Worm (Caenorhabditis elegans) whole organism, young adult: ENCODE measurements around the gene degl-2.

Source experiments
- F23B12.7 ChIP-seq: sonication (generic microtip); optimal IDR thresholded peaks from 2 replicates; lab custom pipeline; 2017; ENCODE audit warnings: missing genetic modification characterization, mild to moderate bottlenecking, missing compliant biosample characterization, antibody characterized with exemption, moderate library complexity; ENCODE audit not compliant: insufficient read depth
- K11D2.4 ChIP-seq: fragments of 200-800 bp; sonication (Bioruptor generic); IDR thresholded peaks from 2 replicates; pipeline ENCODE4 v1.3.6; 2022; ENCODE audit warnings: missing genetic modification reagents, missing genetic modification characterization, missing compliant biosample characterization
- T07F8.4 ChIP-seq: sonication (generic microtip); optimal IDR thresholded peaks from 2 replicates; lab custom pipeline; 2016; ENCODE audit warnings: mild to moderate bottlenecking, missing genetic modification characterization, moderate library complexity, missing compliant biosample characterization
- Y53F4B.3 ChIP-seq: fragments of 200-800 bp; sonication (Bioruptor generic); IDR thresholded peaks from 2 replicates; pipeline ENCODE4 v1.3.6; 2022; ENCODE audit warnings: missing genetic modification reagents, missing genetic modification characterization, missing compliant biosample characterization
- Y56A3A.18 ChIP-seq: fragments of 200-800 bp; sonication (Bioruptor generic); IDR thresholded peaks from 2 replicates; pipeline ENCODE4 v1.3.6; 2022; ENCODE audit warnings: missing genetic modification reagents, missing genetic modification characterization, missing compliant biosample characterization
- Y95B8A.8 ChIP-seq: fragments of 200-800 bp; sonication (Bioruptor generic); IDR thresholded peaks from 2 replicates; pipeline ENCODE4 v1.3.6; 2022; ENCODE audit warnings: missing genetic modification reagents, missing genetic modification characterization, missing compliant biosample characterization
- ZK185.1 ChIP-seq: sonication (generic microtip); optimal IDR thresholded peaks from 2 replicates; lab custom pipeline; 2016; ENCODE audit warnings: mild to moderate bottlenecking, missing genetic modification characterization, missing compliant biosample characterization; ENCODE audit not compliant: poor library complexity, severe bottlenecking
- athp-1 ChIP-seq: sonication (generic microtip); optimal IDR thresholded peaks from 2 replicates; lab custom pipeline; 2017; ENCODE audit warnings: mild to moderate bottlenecking, missing genetic modification characterization, missing compliant biosample characterization
- attf-5 ChIP-seq: fragments of 200-800 bp; sonication (Bioruptor generic); optimal IDR thresholded peaks from 2 replicates; lab custom pipeline; 2018; ENCODE audit warnings: mild to moderate bottlenecking, missing genetic modification characterization, missing compliant biosample characterization
- bed-1 ChIP-seq: fragments of 200-800 bp; sonication (Bioruptor generic); IDR thresholded peaks from 2 replicates; pipeline ENCODE4 v1.3.6; 2022; ENCODE audit warnings: missing genetic modification reagents, missing genetic modification characterization, missing compliant biosample characterization
- cebp-1 ChIP-seq, 2 experiments: fragments of 200-800 bp in 1 of 2; sonication (Bioruptor generic) in 1 of 2; sonication (generic microtip) in 1 of 2; IDR thresholded peaks in 1 of 2; optimal IDR thresholded peaks in 1 of 2; 2 replicates each; pipeline versions ENCODE4 v1.3.6 to Lab custom; 2017 to 2022; ENCODE audit warnings: missing compliant biosample characterization in 2 of 2, missing genetic modification characterization in 2 of 2, mild to moderate bottlenecking in 1 of 2, missing genetic modification reagents in 1 of 2, moderate library complexity in 1 of 2
- cebp-2 ChIP-seq: fragments of 200-800 bp; sonication (Bioruptor generic); IDR thresholded peaks from 2 replicates; pipeline ENCODE4 v1.3.6; 2022; ENCODE audit warnings: missing genetic modification characterization, missing compliant biosample characterization
- ceh-58 ChIP-seq: fragments of 200-800 bp; sonication (Bioruptor generic); IDR thresholded peaks from 2 replicates; pipeline ENCODE4 v1.3.6; 2022; ENCODE audit warnings: missing genetic modification characterization, missing compliant biosample characterization
- efl-1 ChIP-seq: fragments of 150-350 bp; optimal IDR thresholded peaks from 2 replicates; lab custom pipeline; 2014; ENCODE audit warnings: missing biosample characterization, missing genetic modification reagents, missing genetic modification characterization
- egl-44 ChIP-seq: fragments of 200-800 bp; sonication (Bioruptor generic); IDR thresholded peaks from 2 replicates; pipeline ENCODE4 v1.3.6; 2022; ENCODE audit warnings: missing genetic modification reagents, missing genetic modification characterization, missing compliant biosample characterization
- ekl-4 ChIP-seq: fragments of 200-800 bp; sonication (Bioruptor generic); IDR thresholded peaks from 2 replicates; pipeline ENCODE4 v1.3.6; 2022; ENCODE audit warnings: missing genetic modification reagents, missing genetic modification characterization, missing compliant biosample characterization
- him-1 ChIP-seq: sonication (generic microtip); optimal IDR thresholded peaks from 2 replicates; lab custom pipeline; 2016; ENCODE audit warnings: missing genotype, missing genetic modification reagents, missing genetic modification characterization, missing compliant biosample characterization
- hsf-1 ChIP-seq: fragments of 200-800 bp; sonication (Bioruptor generic); IDR thresholded peaks from 2 replicates; pipeline ENCODE4 v1.3.6; 2022; ENCODE audit warnings: missing genetic modification reagents, missing genetic modification characterization, missing compliant biosample characterization
- lag-1 ChIP-seq: fragments of 200-800 bp; sonication (Bioruptor generic); IDR thresholded peaks from 2 replicates; pipeline ENCODE4 v1.3.6; 2022; ENCODE audit warnings: missing genetic modification reagents, missing genetic modification characterization, missing compliant biosample characterization
- lin-26 ChIP-seq: fragments of 200-800 bp; sonication (Bioruptor generic); IDR thresholded peaks from 2 replicates; pipeline ENCODE4 v1.3.6; 2022; ENCODE audit warnings: missing genetic modification reagents, missing genetic modification characterization, missing compliant biosample characterization
- lir-1 ChIP-seq: fragments of 200-800 bp; sonication (Bioruptor generic); conservative IDR thresholded peaks from 2 replicates; pipeline ENCODE4 v1.3.6; 2022; ENCODE audit warnings: missing genetic modification reagents, missing genetic modification characterization, missing compliant biosample characterization
- madf-3 ChIP-seq: fragments of 200-800 bp; sonication (Bioruptor generic); IDR thresholded peaks from 2 replicates; pipeline ENCODE4 v1.3.6; 2022; ENCODE audit warnings: missing genetic modification reagents, missing genetic modification characterization, missing compliant biosample characterization
- mel-28 ChIP-seq: sonication (generic microtip); optimal IDR thresholded peaks from 2 replicates; lab custom pipeline; 2016; ENCODE audit warnings: borderline replicate concordance, mild to moderate bottlenecking, missing genetic modification characterization, missing compliant biosample characterization
- nfyb-1 ChIP-seq: fragments of 200-800 bp; sonication (Bioruptor generic); IDR thresholded peaks from 2 replicates; pipeline ENCODE4 v1.3.6; 2022; ENCODE audit warnings: missing genetic modification reagents, missing genetic modification characterization, missing compliant biosample characterization
- nhr-179 ChIP-seq: sonication (generic microtip); optimal IDR thresholded peaks from 2 replicates; lab custom pipeline; 2016; ENCODE audit warnings: mild to moderate bottlenecking, missing genetic modification characterization, missing compliant biosample characterization
- nhr-80 ChIP-seq: sonication (generic microtip); optimal IDR thresholded peaks from 2 replicates; lab custom pipeline; 2016; ENCODE audit warnings: missing genetic modification characterization, missing compliant biosample characterization
- pbrm-1 ChIP-seq: fragments of 200-800 bp; sonication (Bioruptor generic); IDR thresholded peaks from 2 replicates; pipeline ENCODE4 v1.3.6; 2022; ENCODE audit warnings: missing genetic modification reagents, missing genetic modification characterization, missing compliant biosample characterization
- snpc-1.1 ChIP-seq: sonication (generic microtip); optimal IDR thresholded peaks from 2 replicates; lab custom pipeline; 2017; ENCODE audit warnings: missing genetic modification characterization, mild to moderate bottlenecking, missing compliant biosample characterization, antibody characterized with exemption, moderate library complexity, missing genotype, missing genetic modification reagents; ENCODE audit not compliant: insufficient read depth
- snpc-3.4 ChIP-seq: sonication (generic microtip); optimal IDR thresholded peaks from 2 replicates; lab custom pipeline; 2017; ENCODE audit warnings: missing genetic modification characterization, mild to moderate bottlenecking, missing compliant biosample characterization, antibody characterized with exemption, moderate library complexity, missing genotype, missing genetic modification reagents
- sptf-2 ChIP-seq: fragments of 200-800 bp; sonication (Bioruptor generic); optimal IDR thresholded peaks from 2 replicates; lab custom pipeline; 2018; ENCODE audit warnings: mild to moderate bottlenecking, missing genetic modification characterization, missing compliant biosample characterization
- xnd-1 ChIP-seq: sonication (generic microtip); optimal IDR thresholded peaks from 2 replicates; lab custom pipeline; 2016; ENCODE audit warnings: missing genotype, missing genetic modification reagents, missing genetic modification characterization, missing compliant biosample characterization
- zfh-2 ChIP-seq: fragments of 200-800 bp; sonication (Bioruptor generic); conservative IDR thresholded peaks from 2 replicates; pipeline ENCODE4 v1.3.6; 2022; ENCODE audit warnings: missing genetic modification reagents, missing genetic modification characterization, missing compliant biosample characterization
- ztf-22 ChIP-seq: fragments of 200-800 bp; sonication (Bioruptor generic); optimal IDR thresholded peaks from 2 replicates; lab custom pipeline; 2018; ENCODE audit warnings: mild to moderate bottlenecking, missing genetic modification characterization, moderate library complexity, missing compliant biosample characterization
- ztf-25 ChIP-seq: fragments of 200-800 bp; sonication (Bioruptor generic); IDR thresholded peaks from 2 replicates; pipeline ENCODE4 v1.3.6; 2022; ENCODE audit warnings: missing genetic modification reagents, missing genetic modification characterization, missing compliant biosample characterization
- ztf-26 ChIP-seq: sonication (generic microtip); optimal IDR thresholded peaks from 2 replicates; lab custom pipeline; 2017; ENCODE audit warnings: missing genetic modification characterization, missing compliant biosample characterization

Gene degl-2

ce11 chrIV:9624275-9624674 is 19.0 kb upstream of the degl-2 start, which contains the start of gene W09C2.8:
Gene W09C2.8, minus strand, starts transcription at chrIV:9624375.
- TF ChIP-seq snpc-3.4 (tag; lab: Kevin White, UChicago) = no peak
- no peak for TF ChIP-seq ceh-58 (GFP tag; lab: Robert Waterston, UW)
- TF ChIP-seq lag-1 (GFP tag; lab: Robert Waterston, UW) = no peak
- no peak for TF ChIP-seq hsf-1 (GFP tag; lab: Robert Waterston, UW)
- no peak for TF ChIP-seq lir-1 (GFP tag; lab: Robert Waterston, UW)
- TF ChIP-seq ztf-26 = no peak
- TF ChIP-seq pbrm-1 (GFP tag; lab: Robert Waterston, UW) = no peak
- no peak for TF ChIP-seq egl-44 (GFP tag; lab: Robert Waterston, UW)
- TF ChIP-seq ztf-22 = no peak
- TF ChIP-seq bed-1 (GFP tag; lab: Robert Waterston, UW) = no peak
- no peak for TF ChIP-seq xnd-1 (tag; lab: Kevin White, UChicago)
- no peak for TF ChIP-seq zfh-2 (GFP tag; lab: Robert Waterston, UW)
- no peak for TF ChIP-seq him-1 (tag; lab: Kevin White, UChicago)
- no peak for TF ChIP-seq ekl-4 (GFP tag; lab: Robert Waterston, UW)

DNA sequence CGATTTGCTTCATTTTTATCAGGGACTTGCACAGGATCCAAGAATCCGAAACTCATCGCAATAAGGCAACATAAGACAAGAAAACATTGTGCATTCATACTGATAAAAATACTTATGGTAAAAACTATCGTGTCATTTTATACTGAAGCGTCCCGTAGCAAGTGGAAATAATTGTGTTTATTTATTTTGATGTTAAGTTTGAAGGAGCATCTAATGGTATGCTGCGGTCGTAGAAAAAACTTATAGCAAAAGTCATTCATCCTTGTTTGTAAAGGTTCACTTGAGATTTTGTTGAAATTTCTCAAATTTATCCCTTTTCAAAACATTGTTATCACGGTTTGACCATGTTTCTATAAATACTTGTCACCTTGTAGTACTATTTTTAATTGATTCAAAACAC is 18.3 kb upstream of the degl-2 start, which contains the start of gene W09C2.10:
W09C2.10 (minus strand) TSS at position 101 of the 400 bp plus-strand sequence.
- TF ChIP-seq pbrm-1 (GFP tag; lab: Robert Waterston, UW) (no peak), mel-28 (tag; lab: Kevin White, UChicago) (no peak), Y53F4B.3 (GFP tag; lab: Robert Waterston, UW) (no peak), T07F8.4 (tag; lab: Kevin White, UChicago) (no peak), athp-1 (no peak), Y56A3A.18 (GFP tag; lab: Robert Waterston, UW) (no peak), K11D2.4 (no peak), ZK185.1 (tag; lab: Kevin White, UChicago) (no peak), egl-44 (GFP tag; lab: Robert Waterston, UW) (no peak), efl-1 (GFP tag; lab: Kevin White, UChicago) (no peak), madf-3 (no peak), cebp-2 (no peak), lin-26 (no peak), ztf-25 (GFP tag; lab: Robert Waterston, UW) (no peak), Y95B8A.8 (GFP tag; lab: Robert Waterston, UW) (no peak), sptf-2 (GFP tag; lab: Kevin White, UChicago) (no peak), nfyb-1 (GFP tag; lab: Robert Waterston, UW) (no peak), F23B12.7 (no peak), snpc-1.1 (tag; lab: Kevin White, UChicago) (no peak), nhr-179 (tag; lab: Kevin White, UChicago) (no peak)

ce11 chrIV:9625829-9626228 is 17.5 kb upstream of the degl-2 start:
- TF ChIP-seq Y56A3A.18 (GFP tag; lab: Robert Waterston, UW) (no peak), nhr-80 (tag; lab: Kevin White, UChicago) (peak; percentile 36), cebp-1 (GFP tag; IDR thresholded peaks at IDR 0.05; lab: Robert Waterston, UW) (no peak), cebp-1 (tag; optimal IDR thresholded peaks at IDR 0.05; lab: Kevin White, UChicago) (peak; percentile 3), attf-5 (GFP tag; lab: Kevin White, UChicago) (peak; percentile 3)
